Fruit fly (Drosophila melanogaster) whole organism, wandering third instar larva: ENCODE results near the gene CG46510.
"Not testable (repeated sequence)": the region's sequence is repeated elsewhere in the genome, so short reads cannot be mapped to it uniquely, and the experiment has no call there.

Experiments
- Abd-B ChIP-seq: fragments of >200 bp; optimal IDR thresholded peaks from 2 replicates; lab custom pipeline; 2017; ENCODE audit warnings: missing biosample characterization, missing genetic modification characterization
- CG9705 ChIP-seq: fragments of 200-800 bp; sonication (Bioruptor generic); optimal IDR thresholded peaks from 2 replicates; lab custom pipeline; 2018; ENCODE audit warnings: missing biosample characterization, mild to moderate bottlenecking, missing genetic modification characterization
- Hr78 ChIP-seq: fragments of >200 bp; optimal IDR thresholded peaks from 2 replicates; lab custom pipeline; 2017; ENCODE audit warnings: missing biosample characterization, missing genetic modification characterization
- brk ChIP-seq: fragments of 200-800 bp; sonication (Bioruptor generic); optimal IDR thresholded peaks from 2 replicates; lab custom pipeline; 2016; ENCODE audit warnings: missing biosample characterization, mild to moderate bottlenecking, missing genetic modification characterization
- dmrt93B ChIP-seq: fragments of 200-800 bp; sonication (Bioruptor generic); optimal IDR thresholded peaks from 2 replicates; lab custom pipeline; 2018; ENCODE audit warnings: missing biosample characterization, mild to moderate bottlenecking, missing genetic modification characterization
- foxo ChIP-seq, 2 experiments: fragments of 200-800 bp; sonication (Bioruptor generic); optimal IDR thresholded peaks; 2 replicates in 1 of 2; 3 replicates in 1 of 2; lab custom pipeline; 2016 to 2017; ENCODE audit warnings: missing biosample characterization in 2 of 2, missing genetic modification characterization in 2 of 2
- h ChIP-seq: fragments of 200-800 bp; sonication (Bioruptor generic); optimal IDR thresholded peaks from 3 replicates; lab custom pipeline; 2016; ENCODE audit warnings: missing biosample characterization, mild to moderate bottlenecking, missing genetic modification characterization
- jim ChIP-seq: fragments of 175-275, 200-325 bp; sonication (Bioruptor generic); optimal IDR thresholded peaks from 2 replicates; lab custom pipeline; 2016; ENCODE audit warnings: missing biosample characterization, mild to moderate bottlenecking, missing genetic modification characterization
- pan ChIP-seq: fragments of >200 bp; optimal IDR thresholded peaks from 2 replicates; lab custom pipeline; 2017
- sv ChIP-seq: fragments of 200-800 bp; sonication (Bioruptor generic); optimal IDR thresholded peaks from 3 replicates; lab custom pipeline; 2016; ENCODE audit warnings: missing biosample characterization, missing genetic modification characterization

DNA sequence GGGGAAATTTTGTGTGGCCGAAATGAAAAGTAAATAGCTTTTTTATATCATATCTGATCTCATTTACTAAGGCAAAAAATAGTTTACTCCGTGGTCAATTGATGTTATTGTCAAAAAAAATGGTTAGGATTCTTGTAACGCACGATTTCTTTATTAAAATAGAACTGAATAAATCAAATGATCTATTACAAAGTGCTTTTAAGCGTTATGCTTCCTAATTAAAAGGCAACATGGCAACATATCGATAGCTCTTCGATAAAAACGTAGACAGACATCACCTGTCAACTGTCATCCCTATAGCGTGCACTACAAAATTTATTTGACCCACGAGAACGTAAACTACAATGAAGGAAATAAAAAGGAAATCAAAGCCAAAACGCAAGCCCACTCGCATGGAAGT is 34.7 kb downstream of the CG46510 start, which contains the start of gene CG46516:
- TF ChIP-seq sv (GFP tag; lab: Kevin White, UChicago); CG9705 (GFP tag; lab: Kevin White, UChicago); h (GFP tag; lab: Kevin White, UChicago); foxo (GFP tag; optimal IDR thresholded peaks at IDR 0.05; lab: Kevin White, UChicago); jim; pan (lab: Kevin White, UChicago); Hr78 (GFP tag; lab: Kevin White, UChicago); brk (GFP tag; lab: Kevin White, UChicago); Abd-B (GFP tag; lab: Kevin White, UChicago); dmrt93B (GFP tag; lab: Kevin White, UChicago): not testable (repeated sequence)
